Fruit fly (Drosophila melanogaster) whole organism, prepupa: ENCODE results near the gene Rab9.

Source experiments
- Blimp-1 ChIP-seq: fragments of 200-800 bp; sonication (Bioruptor generic); optimal IDR thresholded peaks from 3 replicates; lab custom pipeline; 2017; ENCODE audit warnings: missing biosample characterization, missing genetic modification characterization, mild to moderate bottlenecking, moderate library complexity, missing genetic modification reagents
- CG1621 ChIP-seq: fragments of 200-800 bp; sonication (Bioruptor generic); optimal IDR thresholded peaks from 3 replicates; lab custom pipeline; 2018; ENCODE audit warnings: missing biosample characterization, mild to moderate bottlenecking, missing genetic modification characterization
- CG16779 ChIP-seq: fragments of 200-800 bp; sonication (Bioruptor generic); optimal IDR thresholded peaks from 3 replicates; lab custom pipeline; 2017; ENCODE audit warnings: missing biosample characterization, mild to moderate bottlenecking, missing genetic modification characterization
- CG3032 ChIP-seq: fragments of 200-800 bp; optimal IDR thresholded peaks from 2 replicates; lab custom pipeline; 2019; ENCODE audit warnings: missing biosample characterization, mild to moderate bottlenecking, missing genetic modification characterization, moderate library complexity
- CG4318 ChIP-seq: fragments of 200-800 bp; sonication (Bioruptor generic); optimal IDR thresholded peaks from 3 replicates; lab custom pipeline; 2017; ENCODE audit warnings: missing biosample characterization, mild to moderate bottlenecking, missing genetic modification characterization
- CG6163 ChIP-seq: fragments of 200-800 bp; sonication (Bioruptor generic); IDR thresholded peaks from 3 replicates; pipeline ENCODE4 v1.3.6; 2022; ENCODE audit warnings: missing biosample characterization, missing genetic modification characterization
- CG6792 ChIP-seq: fragments of 200-800 bp; sonication (Bioruptor generic); optimal IDR thresholded peaks from 3 replicates; lab custom pipeline; 2016; ENCODE audit warnings: missing biosample characterization, missing genetic modification characterization
- CG6808 ChIP-seq: fragments of 200-800 bp; sonication (Bioruptor generic); optimal IDR thresholded peaks from 3 replicates; lab custom pipeline; 2017; ENCODE audit warnings: missing biosample characterization, missing genetic modification characterization, mild to moderate bottlenecking, moderate library complexity, missing genetic modification reagents
- CG6854 ChIP-seq: fragments of 200-800 bp; sonication (Bioruptor generic); optimal IDR thresholded peaks from 2 replicates; lab custom pipeline; 2017; ENCODE audit warnings: missing biosample characterization, mild to moderate bottlenecking, missing genetic modification characterization
- CG8319 ChIP-seq: fragments of 200-800 bp; sonication (Bioruptor generic); optimal IDR thresholded peaks from 3 replicates; lab custom pipeline; 2016; ENCODE audit warnings: missing biosample characterization, missing genetic modification characterization
- CG8632 ChIP-seq: fragments of 200-800 bp; sonication (Bioruptor generic); optimal IDR thresholded peaks from 3 replicates; lab custom pipeline; 2016; ENCODE audit warnings: missing biosample characterization, missing genetic modification characterization
- CG9139 ChIP-seq: fragments of 200-800 bp; sonication (Bioruptor generic); optimal IDR thresholded peaks from 3 replicates; lab custom pipeline; 2017; ENCODE audit warnings: missing biosample characterization, mild to moderate bottlenecking, missing genetic modification characterization
- Eip75B ChIP-seq: fragments of 200-800 bp; sonication (Bioruptor generic); optimal IDR thresholded peaks from 3 replicates; lab custom pipeline; 2016; ENCODE audit warnings: missing biosample characterization, missing genetic modification characterization
- Eip78C ChIP-seq: fragments of 200-800 bp; sonication (Bioruptor generic); peaks from one replicate; lab custom pipeline; 2016; ENCODE audit warnings: missing biosample characterization, missing genetic modification characterization
- Eip93F ChIP-seq: fragments of 200-800 bp; sonication (Bioruptor generic); optimal IDR thresholded peaks from 2 replicates; lab custom pipeline; 2016; ENCODE audit warnings: missing biosample characterization, mild to moderate bottlenecking, missing genetic modification characterization
- Ets21C ChIP-seq: fragments of 200-800 bp; sonication (Bioruptor generic); optimal IDR thresholded peaks from 3 replicates; lab custom pipeline; 2016; ENCODE audit warnings: missing biosample characterization, missing genetic modification characterization
- Ets96B ChIP-seq: fragments of 200-800 bp; optimal IDR thresholded peaks from 2 replicates; lab custom pipeline; 2019; ENCODE audit warnings: missing biosample characterization, mild to moderate bottlenecking, missing genetic modification characterization, moderate library complexity
- Hr4 ChIP-seq: fragments of 200-800 bp; sonication (Bioruptor generic); optimal IDR thresholded peaks from 3 replicates; lab custom pipeline; 2016; ENCODE audit warnings: missing biosample characterization, missing genetic modification characterization
- Lpt ChIP-seq: fragments of 200-800 bp; sonication (Bioruptor generic); optimal IDR thresholded peaks from 3 replicates; lab custom pipeline; 2016; ENCODE audit warnings: missing biosample characterization, missing genetic modification characterization
- OdsH ChIP-seq: fragments of 200-800 bp; sonication (Bioruptor generic); optimal IDR thresholded peaks from 3 replicates; lab custom pipeline; 2016; ENCODE audit warnings: missing biosample characterization, missing genetic modification characterization
- Smox ChIP-seq: fragments of 200-800 bp; sonication (Bioruptor generic); optimal IDR thresholded peaks from 3 replicates; lab custom pipeline; 2016; ENCODE audit warnings: missing biosample characterization, missing genetic modification characterization
- Sox102F ChIP-seq: fragments of 200-800 bp; sonication (Bioruptor generic); optimal IDR thresholded peaks from 2 replicates; lab custom pipeline; 2016; ENCODE audit warnings: missing biosample characterization, mild to moderate bottlenecking, missing genetic modification characterization
- Sox14 ChIP-seq: fragments of 200-800 bp; sonication (Bioruptor generic); optimal IDR thresholded peaks from 3 replicates; lab custom pipeline; 2016; ENCODE audit warnings: missing biosample characterization, missing genetic modification characterization
- achi ChIP-seq: fragments of 200-800 bp; sonication (Bioruptor generic); optimal IDR thresholded peaks from 3 replicates; lab custom pipeline; 2016; ENCODE audit warnings: missing biosample characterization, missing genetic modification characterization
- cyc ChIP-seq: fragments of 200-800 bp; sonication (Bioruptor generic); optimal IDR thresholded peaks from 3 replicates; lab custom pipeline; 2016; ENCODE audit warnings: missing biosample characterization, missing genetic modification characterization
- dac ChIP-seq: fragments of 200-800 bp; sonication (Bioruptor generic); optimal IDR thresholded peaks from 2 replicates; lab custom pipeline; 2017; ENCODE audit warnings: missing biosample characterization, mild to moderate bottlenecking, missing genetic modification characterization
- dsx ChIP-seq: fragments of 200-800 bp; optimal IDR thresholded peaks from 3 replicates; lab custom pipeline; 2019; ENCODE audit warnings: missing biosample characterization, mild to moderate bottlenecking, missing genetic modification characterization, moderate library complexity; ENCODE audit not compliant: poor library complexity, severe bottlenecking
- eg ChIP-seq: fragments of 200-800 bp; sonication (Bioruptor generic); IDR thresholded peaks from 3 replicates; pipeline ENCODE4 v1.3.6; 2022; ENCODE audit warnings: missing biosample characterization, missing genetic modification characterization
- fd59A ChIP-seq: fragments of 200-800 bp; sonication (Bioruptor generic); optimal IDR thresholded peaks from 2 replicates; lab custom pipeline; 2017; ENCODE audit warnings: missing biosample characterization, mild to moderate bottlenecking, missing genetic modification characterization, missing genetic modification reagents
- fkh ChIP-seq: fragments of 200-800 bp; sonication (Bioruptor generic); optimal IDR thresholded peaks from 3 replicates; lab custom pipeline; 2017; ENCODE audit warnings: missing biosample characterization, mild to moderate bottlenecking, missing genetic modification characterization, moderate library complexity
- salr ChIP-seq, 2 experiments: fragments of 200-800 bp; sonication (Bioruptor generic); optimal IDR thresholded peaks; 3 replicates each; lab custom pipeline; 2016 to 2018; ENCODE audit warnings: missing biosample characterization in 2 of 2, missing genetic modification characterization in 2 of 2, mild to moderate bottlenecking in 1 of 2
- spab ChIP-seq: fragments of 200-800 bp; sonication (Bioruptor generic); optimal IDR thresholded peaks from 2 replicates; lab custom pipeline; 2017; ENCODE audit warnings: missing biosample characterization, mild to moderate bottlenecking, missing genetic modification characterization, missing genetic modification reagents
- ss ChIP-seq, 2 experiments: fragments of 200-800 bp; sonication (Bioruptor generic); optimal IDR thresholded peaks; 2 replicates in 1 of 2; 3 replicates in 1 of 2; lab custom pipeline; 2017 to 2018; ENCODE audit warnings: mild to moderate bottlenecking in 2 of 2, missing biosample characterization in 2 of 2, missing genetic modification characterization in 2 of 2, moderate library complexity in 1 of 2
- svp ChIP-seq: fragments of 200-800 bp; sonication (Bioruptor generic); peaks from one replicate; lab custom pipeline; 2016; ENCODE audit warnings: missing biosample characterization, missing genetic modification characterization
- vri ChIP-seq: fragments of 200-800 bp; sonication (Bioruptor generic); optimal IDR thresholded peaks from 3 replicates; lab custom pipeline; 2016; ENCODE audit warnings: missing biosample characterization, mild to moderate bottlenecking, missing genetic modification characterization

Gene Rab9

DNA sequence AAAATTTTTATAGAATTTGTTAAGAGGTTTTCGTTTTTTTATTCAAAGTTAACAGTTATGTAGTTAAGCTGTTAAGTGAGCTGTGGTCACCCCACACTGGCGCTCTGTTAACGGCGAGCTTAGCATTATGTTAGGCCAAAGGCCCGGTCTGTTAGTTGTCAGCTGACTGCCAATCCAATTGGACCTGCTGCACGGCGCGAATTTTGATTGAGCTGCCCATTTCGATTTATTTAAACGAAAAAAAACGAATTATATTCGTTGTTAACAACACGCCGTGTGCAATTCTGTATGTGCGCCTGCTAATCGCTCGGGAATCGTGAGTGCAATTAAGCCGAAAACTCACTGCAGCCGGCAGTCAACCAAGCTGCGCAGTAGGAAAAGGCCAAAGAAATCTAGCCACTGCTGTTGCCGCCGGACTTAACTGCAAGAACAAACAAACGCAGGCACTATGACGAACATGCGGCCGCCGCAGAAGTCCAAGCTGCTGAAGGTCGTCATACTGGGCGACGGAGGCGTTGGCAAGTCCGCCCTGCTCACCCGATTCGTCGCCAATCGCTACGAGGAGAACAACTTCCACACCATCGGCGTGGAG lies at the start of gene Rab9:
Gene Rab9 (plus strand): TSS at position 151 of the 592 bp plus-strand sequence.
- TF ChIP-seq Eip93F: no peak
- TF ChIP-seq dac: no peak
- TF ChIP-seq, all 60 proteins: peak for 0

dm6 chr2L:19386106-19386715 lies 46.2 kb upstream of the Rab9 start, which contains the start of gene fon:
fon (minus strand) TSS chr2L:19386205.
- TF ChIP-seq CG6163 (GFP tag; lab: Robert Waterston, UW) (no peak), Eip78C (GFP tag; lab: Kevin White, UChicago) (peak; percentile 40), fd59A (GFP tag; lab: Kevin White, UChicago) (no peak), CG6792 (no peak), svp (GFP tag; lab: Kevin White, UChicago) (peak; percentile 98)

- TF ChIP-seq dsx (GFP tag; lab: Kevin White, UChicago) (no peak), CG8632 (GFP tag; lab: Kevin White, UChicago) (no peak), vri (GFP tag; lab: Kevin White, UChicago) (no peak), achi (GFP tag; lab: Kevin White, UChicago) (no peak), Eip75B (GFP tag; lab: Kevin White, UChicago) (no peak), svp (GFP tag; lab: Kevin White, UChicago) (no peak), CG6854 (GFP tag; lab: Kevin White, UChicago) (no peak)
- TF ChIP-seq, all 60 proteins: peak for 0
These were observed 43.4 kb upstream of the Rab9 start for dm6 chr2L:19388966-19389365.

dm6 chr2L:19389749-19390148 lies 42.6 kb upstream of the Rab9 start, which contains the start of gene CG17549:
CG17549 (minus strand) TSS chr2L:19390075.
- no peak for TF ChIP-seq ss (GFP tag; optimal IDR thresholded peaks at IDR 0.05; lab: Kevin White, UChicago)

DNA sequence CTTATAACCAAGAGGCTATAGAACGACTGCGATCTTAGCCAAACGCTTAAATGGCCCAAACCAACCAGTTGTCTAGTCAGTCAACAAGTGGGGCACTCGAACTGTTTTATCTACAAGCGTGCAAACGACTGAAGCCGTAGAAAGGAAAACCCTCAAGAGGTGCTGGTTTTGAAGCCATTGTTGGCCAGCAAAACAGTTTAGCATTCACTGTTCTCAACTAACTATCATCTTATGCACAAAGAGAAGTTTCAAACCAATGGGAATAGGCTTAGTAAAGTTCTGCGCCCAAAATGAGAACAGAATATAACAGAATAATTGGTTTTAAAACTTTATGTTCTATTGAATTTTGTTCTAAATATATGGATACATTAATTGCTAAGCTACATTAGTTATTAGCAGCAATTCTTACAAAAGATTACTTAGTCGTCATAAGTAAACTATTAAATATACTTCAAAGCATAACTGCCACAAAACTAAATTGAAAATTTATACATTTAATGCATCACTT lies 38.6 kb upstream of the Rab9 start, which contains the start of gene CG31798:
Gene CG31798 (plus strand): TSS at position 458 of the 508 bp plus-strand sequence.
- no peak for TF ChIP-seq CG6854 (GFP tag; lab: Kevin White, UChicago)
- no peak for TF ChIP-seq Smox (GFP tag; lab: Kevin White, UChicago)
- no peak for TF ChIP-seq cyc (GFP tag; lab: Kevin White, UChicago)
- no peak for TF ChIP-seq dac
- TF ChIP-seq CG9139 (GFP tag; lab: Kevin White, UChicago): no peak
- no peak for TF ChIP-seq CG1621 (tag; lab: Kevin White, UChicago)
- no peak for TF ChIP-seq CG4318

DNA sequence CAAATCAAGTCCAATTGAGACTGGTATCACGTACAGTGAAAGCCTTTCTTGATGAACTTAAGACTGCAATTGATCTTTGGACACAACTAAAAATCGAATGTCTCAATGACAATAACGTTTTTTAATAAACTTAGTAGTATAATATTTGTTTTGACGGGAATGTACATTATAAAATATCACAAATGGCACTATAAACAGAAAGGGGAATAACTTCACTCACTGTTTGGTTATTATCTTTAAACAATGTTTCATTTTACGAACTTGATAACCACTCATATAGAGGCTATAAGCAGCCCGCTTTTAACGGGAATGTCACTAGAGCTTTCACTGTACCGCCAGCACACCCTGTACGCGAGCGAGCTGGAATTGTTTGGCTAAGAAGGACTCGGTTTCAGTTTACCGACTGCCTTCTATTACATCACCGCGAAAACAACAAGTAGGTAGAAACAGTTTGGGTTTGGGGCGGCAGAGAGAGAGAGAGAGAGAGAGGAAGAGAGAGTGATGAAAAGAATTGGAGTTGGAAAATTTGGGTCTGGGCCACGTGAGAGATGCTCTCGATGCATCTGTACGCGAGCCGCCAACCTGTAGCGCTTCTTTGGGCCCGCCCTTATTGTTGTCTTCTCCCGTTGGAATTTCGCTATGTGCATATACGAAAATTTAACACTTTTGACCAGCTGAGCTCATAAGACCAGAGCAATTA lies 34.6 kb upstream of the Rab9 start:
- TF ChIP-seq Sox102F (GFP tag; lab: Kevin White, UChicago) (peak; percentile 70), dsx (GFP tag; lab: Kevin White, UChicago) (peak; percentile 17), Ets96B (tag; lab: Kevin White, UChicago) (peak; percentile 52), CG6808 (peak; percentile 51), ss (GFP tag; optimal IDR thresholded peaks at IDR 0.05; lab: Kevin White, UChicago) (no peak), salr (GFP tag; optimal IDR thresholded peaks at IDR 0.05; lab: Kevin White, UChicago) (peak; percentile 4 to 50), Blimp-1 (GFP tag; lab: Kevin White, UChicago) (no peak), achi (GFP tag; lab: Kevin White, UChicago) (peak; percentile 44), CG16779 (no peak), fkh (GFP tag; lab: Kevin White, UChicago) (no peak), Lpt (no peak), Eip75B (GFP tag; lab: Kevin White, UChicago) (peak; percentile 62), CG6163 (GFP tag; lab: Robert Waterston, UW) (0 out of 3 replicates have a peak, but pooled peaks have one; percentile 32), CG1621 (tag; lab: Kevin White, UChicago) (peak; percentile 14), dac (no peak), vri (GFP tag; lab: Kevin White, UChicago) (peak; percentile 81), Ets21C (GFP tag; lab: Kevin White, UChicago) (peak; percentile 67), Hr4 (GFP tag; lab: Kevin White, UChicago) (peak; percentile 53), Sox14 (GFP tag; lab: Kevin White, UChicago) (peak; percentile 77), OdsH (peak; percentile 66), CG8319 (GFP tag; lab: Kevin White, UChicago) (peak; percentile 26), CG3032 (tag; lab: Kevin White, UChicago) (peak; percentile 34), fd59A (GFP tag; lab: Kevin White, UChicago) (peak; percentile 9), spab (GFP tag; lab: Kevin White, UChicago) (peak; percentile 15), eg (GFP tag; lab: Robert Waterston, UW) (0 out of 3 replicates have a peak, but pooled peaks have one; percentile 9), cyc (GFP tag; lab: Kevin White, UChicago) (peak; percentile 76)
